Worm (Caenorhabditis elegans): ENCODE results near the gene hot-7.
A peak's percentile ranks its signal among the peaks of the same experiment; 100 is the strongest.

hot-7 gene

ce11 chrII:14250147-14250965, 39.1 kb downstream of the hot-7 start, which contains the start of gene hmg-1.1:
TSS of gene hmg-1.1 (plus strand) at chrII:14250695.
- TF ChIP-seq lin-32 (GFP tag; optimal IDR thresholded peaks at IDR 0.05) (peak; percentile 50), mls-2 (tag; optimal IDR thresholded peaks at IDR 0.05) (peak; percentile 90), ces-1 (GFP tag; optimal IDR thresholded peaks at IDR 0.05) (peak; percentile 22), unc-62 (GFP tag; optimal IDR thresholded peaks at IDR 0.05) (peak; percentile 25), unc-120 (tag; optimal IDR thresholded peaks at IDR 0.05; ENCODE audit: poor library complexity, severe bottlenecking) (peak; percentile 97), hlh-1 (tag; optimal IDR thresholded peaks at IDR 0.05) (peak; percentile 62), pha-4 (tag; optimal IDR thresholded peaks at IDR 0.05) (peak; percentile 77), mep-1 (tag; optimal IDR thresholded peaks at IDR 0.05) (peak; percentile 63), sptf-1 (tag; optimal IDR thresholded peaks at IDR 0.05) (peak; percentile 78), M03D4.4 (tag; optimal IDR thresholded peaks at IDR 0.05) (peak; percentile 81), tbx-8 (GFP tag; optimal IDR thresholded peaks at IDR 0.05) (no peak), mab-5 (tag; optimal IDR thresholded peaks at IDR 0.05) (no peak), drap-1 (GFP tag; optimal IDR thresholded peaks at IDR 0.05) (peak; percentile 83), lsy-2 (tag; optimal IDR thresholded peaks at IDR 0.05) (peak; percentile 26), cnd-1 (tag; optimal IDR thresholded peaks at IDR 0.05) (peak; percentile 73), elt-3 (tag; optimal IDR thresholded peaks at IDR 0.05) (no peak), ztf-11 (tag; optimal IDR thresholded peaks at IDR 0.05) (peak; percentile 41), nhr-237 (tag; optimal IDR thresholded peaks at IDR 0.05) (peak; percentile 65), elt-1 (tag; optimal IDR thresholded peaks at IDR 0.05; ENCODE audit: borderline replicate concordance, insufficient read depth) (no peak), sem-2 (GFP tag; optimal IDR thresholded peaks at IDR 0.05) (peak; percentile 54), flh-1 (GFP tag; optimal IDR thresholded peaks at IDR 0.05) (peak; percentile 53), nhr-76 (tag; optimal IDR thresholded peaks at IDR 0.05) (peak; percentile 52), lin-13 (tag; optimal IDR thresholded peaks at IDR 0.05) (peak; percentile 84), blmp-1 (tag; optimal IDR thresholded peaks at IDR 0.05) (no peak), ham-2 (GFP tag; optimal IDR thresholded peaks at IDR 0.05) (peak; percentile 97), bed-3 (GFP tag; optimal IDR thresholded peaks at IDR 0.05) (peak; percentile 9)

DNA sequence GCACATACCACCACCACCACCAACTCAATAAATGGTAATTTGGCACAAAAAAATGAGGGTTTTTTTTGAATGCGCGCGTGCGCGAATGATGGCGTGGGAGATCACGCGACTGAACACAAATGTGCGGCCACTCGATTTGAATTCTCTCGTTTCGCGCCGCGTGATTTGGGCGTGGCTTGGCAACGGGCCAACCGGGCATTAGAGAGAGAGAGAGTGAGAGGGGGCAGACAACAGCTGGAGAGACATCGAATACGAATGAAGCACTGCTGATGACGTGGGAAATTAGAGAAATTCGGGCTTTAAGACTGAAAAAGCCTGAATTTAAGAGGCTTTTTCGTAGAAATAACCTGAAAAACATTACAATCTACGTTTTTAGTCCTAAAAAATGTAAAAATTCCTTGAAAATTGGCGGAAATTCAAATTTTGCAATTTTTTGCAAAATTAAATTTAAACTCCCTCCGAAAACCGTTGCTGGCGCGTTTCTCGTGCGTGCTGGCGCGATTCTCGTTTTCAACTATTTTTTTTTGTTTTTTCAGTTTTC, 40.3 kb downstream of the hot-7 start:
- peak; percentile 78 for TF ChIP-seq unc-39 (tag; optimal IDR thresholded peaks at IDR 0.05)
- peak; percentile 85 for TF ChIP-seq lin-32 (GFP tag; optimal IDR thresholded peaks at IDR 0.05)
- peak; percentile 89 for TF ChIP-seq mls-2 (tag; optimal IDR thresholded peaks at IDR 0.05)
- TF ChIP-seq mep-1 (tag; optimal IDR thresholded peaks at IDR 0.05) = peak; percentile 44
- peak; percentile 70 for TF ChIP-seq lin-13 (tag; optimal IDR thresholded peaks at IDR 0.05)
- peak; percentile 79 for TF ChIP-seq lsy-2 (tag; optimal IDR thresholded peaks at IDR 0.05)
- TF ChIP-seq nhr-28 (tag; optimal IDR thresholded peaks at IDR 0.05) = peak; percentile 6
- TF ChIP-seq flh-1 (GFP tag; optimal IDR thresholded peaks at IDR 0.05) = peak; percentile 8
- TF ChIP-seq elt-1 (tag; optimal IDR thresholded peaks at IDR 0.05; ENCODE audit: borderline replicate concordance, insufficient read depth) = peak; percentile 34
- TF ChIP-seq nhr-2 (tag; optimal IDR thresholded peaks at IDR 0.05) = peak; percentile 31
- TF ChIP-seq ceh-43 (GFP tag; optimal IDR thresholded peaks at IDR 0.05) = peak; percentile 7
- TF ChIP-seq zip-8 (tag; optimal IDR thresholded peaks at IDR 0.05) = no peak
- TF ChIP-seq unc-120 (tag; optimal IDR thresholded peaks at IDR 0.05; ENCODE audit: poor library complexity, severe bottlenecking) = peak; percentile 75
- peak; percentile 94 for TF ChIP-seq ces-1 (GFP tag; optimal IDR thresholded peaks at IDR 0.05)
- no peak for TF ChIP-seq bed-3 (GFP tag; optimal IDR thresholded peaks at IDR 0.05)
- peak; percentile 87 for TF ChIP-seq pha-4 (tag; optimal IDR thresholded peaks at IDR 0.05)
- peak; percentile 7 for TF ChIP-seq hlh-1 (tag; optimal IDR thresholded peaks at IDR 0.05)
- TF ChIP-seq cnd-1 (tag; optimal IDR thresholded peaks at IDR 0.05) = peak; percentile 92
- TF ChIP-seq nhr-76 (tag; optimal IDR thresholded peaks at IDR 0.05) = no peak
- no peak for TF ChIP-seq snpc-4 (tag; optimal IDR thresholded peaks at IDR 0.05)
- peak; percentile 39 for TF ChIP-seq blmp-1 (tag; optimal IDR thresholded peaks at IDR 0.05)
- peak; percentile 78 for TF ChIP-seq drap-1 (GFP tag; optimal IDR thresholded peaks at IDR 0.05)
- TF ChIP-seq nhr-237 (tag; optimal IDR thresholded peaks at IDR 0.05) = peak; percentile 53
- peak; percentile 63 for TF ChIP-seq ztf-11 (tag; optimal IDR thresholded peaks at IDR 0.05)
- TF ChIP-seq elt-3 (tag; optimal IDR thresholded peaks at IDR 0.05) = no peak
- peak; percentile 18 for TF ChIP-seq ham-2 (GFP tag; optimal IDR thresholded peaks at IDR 0.05)
- TF ChIP-seq M03D4.4 (tag; optimal IDR thresholded peaks at IDR 0.05) = peak; percentile 64
- TF ChIP-seq ceh-39 (tag; optimal IDR thresholded peaks at IDR 0.05) = peak; percentile 60
- no peak for TF ChIP-seq mab-5 (tag; optimal IDR thresholded peaks at IDR 0.05)
- peak; percentile 81 for TF ChIP-seq ceh-83 (GFP tag; optimal IDR thresholded peaks at IDR 0.05)
- TF ChIP-seq sptf-1 (tag; optimal IDR thresholded peaks at IDR 0.05) = peak; percentile 86
- TF ChIP-seq unc-62 (GFP tag; optimal IDR thresholded peaks at IDR 0.05) = peak; percentile 26
- peak; percentile 19 for TF ChIP-seq sem-2 (GFP tag; optimal IDR thresholded peaks at IDR 0.05)
- TF ChIP-seq tbx-8 (GFP tag; optimal IDR thresholded peaks at IDR 0.05) = peak; percentile 75
- TF ChIP-seq nhr-12 (tag; optimal IDR thresholded peaks at IDR 0.05) = peak; percentile 1

Measured in whole organism, mixed stage, embryonic.